Fruit fly (Drosophila melanogaster) whole organism, prepupa: Measurements from ENCODE around the gene CG34300.

Experiments used
- Blimp-1 ChIP-seq: fragments of 200-800 bp; sonication (Bioruptor generic); optimal IDR thresholded peaks from 3 replicates; lab custom pipeline; 2017; ENCODE audit warnings: missing biosample characterization, missing genetic modification characterization, mild to moderate bottlenecking, moderate library complexity, missing genetic modification reagents
- CG10631 ChIP-seq: fragments of 200-800 bp; sonication (Bioruptor generic); optimal IDR thresholded peaks from 2 replicates; lab custom pipeline; 2016; ENCODE audit warnings: missing biosample characterization, missing genetic modification characterization
- CG11762 ChIP-seq: fragments of 200-800 bp; sonication (Bioruptor generic); optimal IDR thresholded peaks from 3 replicates; lab custom pipeline; 2016; ENCODE audit warnings: missing biosample characterization, missing genetic modification characterization; ENCODE audit not compliant: insufficient read depth
- CG15336 ChIP-seq: fragments of 200-800 bp; sonication (Bioruptor generic); IDR thresholded peaks from 2 replicates; pipeline ENCODE4 v1.3.6; 2022; ENCODE audit warnings: missing biosample characterization, missing genetic modification characterization
- CG1621 ChIP-seq: fragments of 200-800 bp; sonication (Bioruptor generic); optimal IDR thresholded peaks from 3 replicates; lab custom pipeline; 2018; ENCODE audit warnings: missing biosample characterization, mild to moderate bottlenecking, missing genetic modification characterization
- CG16779 ChIP-seq: fragments of 200-800 bp; sonication (Bioruptor generic); optimal IDR thresholded peaks from 3 replicates; lab custom pipeline; 2017; ENCODE audit warnings: missing biosample characterization, mild to moderate bottlenecking, missing genetic modification characterization
- CG3032 ChIP-seq: fragments of 200-800 bp; optimal IDR thresholded peaks from 2 replicates; lab custom pipeline; 2019; ENCODE audit warnings: missing biosample characterization, mild to moderate bottlenecking, missing genetic modification characterization, moderate library complexity
- CG31627 ChIP-seq: fragments of 200-800 bp; sonication (Bioruptor generic); optimal IDR thresholded peaks from 3 replicates; lab custom pipeline; 2016; ENCODE audit warnings: missing biosample characterization, missing genetic modification characterization
- CG32006 ChIP-seq: fragments of 200-800 bp; sonication (Bioruptor generic); optimal IDR thresholded peaks from 3 replicates; lab custom pipeline; 2017; ENCODE audit warnings: missing biosample characterization, mild to moderate bottlenecking, missing genetic modification characterization
- CG34406 ChIP-seq: fragments of 200-800 bp; sonication (Bioruptor generic); optimal IDR thresholded peaks from 3 replicates; lab custom pipeline; 2016; ENCODE audit warnings: missing biosample characterization, missing genetic modification characterization
- CG3919 ChIP-seq: fragments of 200-800 bp; sonication (Bioruptor generic); optimal IDR thresholded peaks from 3 replicates; lab custom pipeline; 2016; ENCODE audit warnings: missing biosample characterization, missing genetic modification characterization
- CG6276 ChIP-seq: fragments of 200-800 bp; sonication (Bioruptor generic); optimal IDR thresholded peaks from 2 replicates; lab custom pipeline; 2017; ENCODE audit warnings: missing biosample characterization, mild to moderate bottlenecking, missing genetic modification characterization
- CG6854 ChIP-seq: fragments of 200-800 bp; sonication (Bioruptor generic); optimal IDR thresholded peaks from 2 replicates; lab custom pipeline; 2017; ENCODE audit warnings: missing biosample characterization, mild to moderate bottlenecking, missing genetic modification characterization
- CG7368 ChIP-seq: fragments of 200-800 bp; sonication (Bioruptor generic); optimal IDR thresholded peaks from 3 replicates; lab custom pipeline; 2016; ENCODE audit warnings: missing biosample characterization, missing genetic modification characterization
- CG8319 ChIP-seq: fragments of 200-800 bp; sonication (Bioruptor generic); optimal IDR thresholded peaks from 3 replicates; lab custom pipeline; 2016; ENCODE audit warnings: missing biosample characterization, missing genetic modification characterization
- CG9139 ChIP-seq: fragments of 200-800 bp; sonication (Bioruptor generic); optimal IDR thresholded peaks from 3 replicates; lab custom pipeline; 2017; ENCODE audit warnings: missing biosample characterization, mild to moderate bottlenecking, missing genetic modification characterization
- Eip75B ChIP-seq: fragments of 200-800 bp; sonication (Bioruptor generic); optimal IDR thresholded peaks from 3 replicates; lab custom pipeline; 2016; ENCODE audit warnings: missing biosample characterization, missing genetic modification characterization
- Eip78C ChIP-seq: fragments of 200-800 bp; sonication (Bioruptor generic); peaks from one replicate; lab custom pipeline; 2016; ENCODE audit warnings: missing biosample characterization, missing genetic modification characterization
- Eip93F ChIP-seq: fragments of 200-800 bp; sonication (Bioruptor generic); optimal IDR thresholded peaks from 2 replicates; lab custom pipeline; 2016; ENCODE audit warnings: missing biosample characterization, mild to moderate bottlenecking, missing genetic modification characterization
- Ets21C ChIP-seq: fragments of 200-800 bp; sonication (Bioruptor generic); optimal IDR thresholded peaks from 3 replicates; lab custom pipeline; 2016; ENCODE audit warnings: missing biosample characterization, missing genetic modification characterization
- Ets96B ChIP-seq: fragments of 200-800 bp; optimal IDR thresholded peaks from 2 replicates; lab custom pipeline; 2019; ENCODE audit warnings: missing biosample characterization, mild to moderate bottlenecking, missing genetic modification characterization, moderate library complexity
- Gug ChIP-seq: fragments of 200-800 bp; sonication (Bioruptor generic); IDR thresholded peaks from 2 replicates; pipeline ENCODE4 v1.3.6; 2022; ENCODE audit warnings: missing biosample characterization, missing genetic modification characterization
- Hr38 ChIP-seq: sonication (Bioruptor generic); optimal IDR thresholded peaks from 2 replicates; lab custom pipeline; 2016; ENCODE audit warnings: missing biosample characterization, missing genetic modification characterization
- Hr39 ChIP-seq: fragments of 200-800 bp; sonication (Bioruptor generic); optimal IDR thresholded peaks from 2 replicates; lab custom pipeline; 2016; ENCODE audit warnings: missing biosample characterization, missing genetic modification characterization
- Hr4 ChIP-seq: fragments of 200-800 bp; sonication (Bioruptor generic); optimal IDR thresholded peaks from 3 replicates; lab custom pipeline; 2016; ENCODE audit warnings: missing biosample characterization, missing genetic modification characterization
- Lpt ChIP-seq: fragments of 200-800 bp; sonication (Bioruptor generic); optimal IDR thresholded peaks from 3 replicates; lab custom pipeline; 2016; ENCODE audit warnings: missing biosample characterization, missing genetic modification characterization
- Met ChIP-seq: fragments of 200-800 bp; sonication (Bioruptor generic); optimal IDR thresholded peaks from 3 replicates; lab custom pipeline; 2016; ENCODE audit warnings: missing biosample characterization, missing genetic modification characterization
- OdsH ChIP-seq: fragments of 200-800 bp; sonication (Bioruptor generic); optimal IDR thresholded peaks from 3 replicates; lab custom pipeline; 2016; ENCODE audit warnings: missing biosample characterization, missing genetic modification characterization
- Smox ChIP-seq: fragments of 200-800 bp; sonication (Bioruptor generic); optimal IDR thresholded peaks from 3 replicates; lab custom pipeline; 2016; ENCODE audit warnings: missing biosample characterization, missing genetic modification characterization
- Sox102F ChIP-seq: fragments of 200-800 bp; sonication (Bioruptor generic); optimal IDR thresholded peaks from 2 replicates; lab custom pipeline; 2016; ENCODE audit warnings: missing biosample characterization, mild to moderate bottlenecking, missing genetic modification characterization
- Sox14 ChIP-seq: fragments of 200-800 bp; sonication (Bioruptor generic); optimal IDR thresholded peaks from 3 replicates; lab custom pipeline; 2016; ENCODE audit warnings: missing biosample characterization, missing genetic modification characterization
- Sox15 ChIP-seq: fragments of 200-800 bp; sonication (Bioruptor generic); optimal IDR thresholded peaks from 3 replicates; lab custom pipeline; 2016; ENCODE audit warnings: missing biosample characterization, missing genetic modification characterization
- achi ChIP-seq: fragments of 200-800 bp; sonication (Bioruptor generic); optimal IDR thresholded peaks from 3 replicates; lab custom pipeline; 2016; ENCODE audit warnings: missing biosample characterization, missing genetic modification characterization
- acj6 ChIP-seq: fragments of 200-800 bp; sonication (Bioruptor generic); optimal IDR thresholded peaks from 3 replicates; lab custom pipeline; 2016; ENCODE audit warnings: missing biosample characterization, missing genetic modification characterization
- cyc ChIP-seq: fragments of 200-800 bp; sonication (Bioruptor generic); optimal IDR thresholded peaks from 3 replicates; lab custom pipeline; 2016; ENCODE audit warnings: missing biosample characterization, missing genetic modification characterization
- dac ChIP-seq: fragments of 200-800 bp; sonication (Bioruptor generic); optimal IDR thresholded peaks from 2 replicates; lab custom pipeline; 2017; ENCODE audit warnings: missing biosample characterization, mild to moderate bottlenecking, missing genetic modification characterization
- dsx ChIP-seq: fragments of 200-800 bp; optimal IDR thresholded peaks from 3 replicates; lab custom pipeline; 2019; ENCODE audit warnings: missing biosample characterization, mild to moderate bottlenecking, missing genetic modification characterization, moderate library complexity; ENCODE audit not compliant: poor library complexity, severe bottlenecking
- eg ChIP-seq: fragments of 200-800 bp; sonication (Bioruptor generic); IDR thresholded peaks from 3 replicates; pipeline ENCODE4 v1.3.6; 2022; ENCODE audit warnings: missing biosample characterization, missing genetic modification characterization
- esn ChIP-seq: fragments of 200-800 bp; sonication (Bioruptor generic); optimal IDR thresholded peaks from 2 replicates; lab custom pipeline; 2016; ENCODE audit warnings: missing biosample characterization, mild to moderate bottlenecking, missing genetic modification characterization, moderate library complexity
- fd59A ChIP-seq: fragments of 200-800 bp; sonication (Bioruptor generic); optimal IDR thresholded peaks from 2 replicates; lab custom pipeline; 2017; ENCODE audit warnings: missing biosample characterization, mild to moderate bottlenecking, missing genetic modification characterization, missing genetic modification reagents
- fd85E ChIP-seq: fragments of 200-800 bp; sonication (Bioruptor generic); optimal IDR thresholded peaks from 3 replicates; lab custom pipeline; 2016; ENCODE audit warnings: missing biosample characterization, missing genetic modification characterization
- fkh ChIP-seq: fragments of 200-800 bp; sonication (Bioruptor generic); optimal IDR thresholded peaks from 3 replicates; lab custom pipeline; 2017; ENCODE audit warnings: missing biosample characterization, mild to moderate bottlenecking, missing genetic modification characterization, moderate library complexity
- lz ChIP-seq: fragments of 200-800 bp; sonication (Bioruptor generic); optimal IDR thresholded peaks from 3 replicates; lab custom pipeline; 2016; ENCODE audit warnings: missing biosample characterization, missing genetic modification characterization
- pdm3 ChIP-seq: fragments of 200-800 bp; sonication (Bioruptor generic); optimal IDR thresholded peaks from 3 replicates; lab custom pipeline; 2016; ENCODE audit warnings: missing biosample characterization, missing genetic modification characterization
- salr ChIP-seq, 2 experiments: fragments of 200-800 bp; sonication (Bioruptor generic); optimal IDR thresholded peaks; 3 replicates each; lab custom pipeline; 2016 to 2018; ENCODE audit warnings: missing biosample characterization in 2 of 2, missing genetic modification characterization in 2 of 2, mild to moderate bottlenecking in 1 of 2
- spab ChIP-seq: fragments of 200-800 bp; sonication (Bioruptor generic); optimal IDR thresholded peaks from 2 replicates; lab custom pipeline; 2017; ENCODE audit warnings: missing biosample characterization, mild to moderate bottlenecking, missing genetic modification characterization, missing genetic modification reagents
- vri ChIP-seq: fragments of 200-800 bp; sonication (Bioruptor generic); optimal IDR thresholded peaks from 3 replicates; lab custom pipeline; 2016; ENCODE audit warnings: missing biosample characterization, mild to moderate bottlenecking, missing genetic modification characterization

The CG34300 gene

dm6 chr3R:30284573-30284972 lies 21.9 kb downstream of the CG34300 start (continued):
- TF ChIP-seq esn (GFP tag; lab: Kevin White, UChicago): peak; percentile 86
- no peak for TF ChIP-seq CG6854 (GFP tag; lab: Kevin White, UChicago)
- TF ChIP-seq CG6276 (GFP tag; lab: Kevin White, UChicago): no peak
- TF ChIP-seq Smox: peak; percentile 83
- no peak for TF ChIP-seq Hr38
- peak; percentile 21 for TF ChIP-seq vri (GFP tag; lab: Kevin White, UChicago)
- TF ChIP-seq cyc (GFP tag; lab: Kevin White, UChicago): peak; percentile 75
- peak; percentile 27 for TF ChIP-seq spab (GFP tag; lab: Kevin White, UChicago)
- peak; percentile 71 for TF ChIP-seq fd59A (GFP tag; lab: Kevin White, UChicago)
- TF ChIP-seq acj6 (GFP tag; lab: Kevin White, UChicago): peak; percentile 84
- no peak for TF ChIP-seq Blimp-1 (GFP tag; lab: Kevin White, UChicago)
- TF ChIP-seq CG32006 (GFP tag; lab: Kevin White, UChicago): peak; percentile 81
- peak; percentile 73 for TF ChIP-seq achi (GFP tag; lab: Kevin White, UChicago)
- peak; percentile 72 for TF ChIP-seq dsx (GFP tag; lab: Kevin White, UChicago)
- TF ChIP-seq CG34406 (GFP tag; lab: Kevin White, UChicago): peak; percentile 55
- no peak for TF ChIP-seq Eip93F
- peak; percentile 47; the same call in 1 of the 2 replicates for TF ChIP-seq Gug (GFP tag; lab: Robert Waterston, UW)
- TF ChIP-seq CG3919: peak; percentile 75
- TF ChIP-seq Sox102F (GFP tag; lab: Kevin White, UChicago): peak; percentile 67
- TF ChIP-seq fkh (GFP tag; lab: Kevin White, UChicago): no peak
- TF ChIP-seq CG7368 (GFP tag; lab: Kevin White, UChicago): peak; percentile 40
- TF ChIP-seq CG3032 (tag; lab: Kevin White, UChicago): peak; percentile 52
- peak; percentile 61 for TF ChIP-seq Hr4 (GFP tag; lab: Kevin White, UChicago)

dm6 chr3R:30283940-30284339 lies 22.5 kb downstream of the CG34300 start:
- TF ChIP-seq Hr4 (GFP tag; lab: Kevin White, UChicago): peak; percentile 80
- TF ChIP-seq salr (GFP tag; optimal IDR thresholded peaks at IDR 0.05; lab: Kevin White, UChicago): peak; percentile 56 to 57
- TF ChIP-seq Sox14 (GFP tag; lab: Kevin White, UChicago): peak; percentile 47
- TF ChIP-seq Ets96B (tag; lab: Kevin White, UChicago): peak; percentile 79
- TF ChIP-seq Sox102F (GFP tag; lab: Kevin White, UChicago): peak; percentile 60
- peak; percentile 27 for TF ChIP-seq CG31627 (GFP tag; lab: Kevin White, UChicago)
- TF ChIP-seq CG15336: peak; percentile 91
- TF ChIP-seq CG9139 (GFP tag; lab: Kevin White, UChicago): no peak
- no peak for TF ChIP-seq fd85E
- peak; percentile 71 for TF ChIP-seq Met (GFP tag; lab: Kevin White, UChicago)
- no peak for TF ChIP-seq fkh (GFP tag; lab: Kevin White, UChicago)
- TF ChIP-seq CG11762 (GFP tag; lab: Kevin White, UChicago): peak; percentile 27
- TF ChIP-seq cyc (GFP tag; lab: Kevin White, UChicago): no peak
- TF ChIP-seq CG6276 (GFP tag; lab: Kevin White, UChicago): peak; percentile 28
- no peak for TF ChIP-seq Lpt
- TF ChIP-seq lz (GFP tag; lab: Kevin White, UChicago): peak; percentile 42
- TF ChIP-seq CG10631 (GFP tag; lab: Kevin White, UChicago): peak; percentile 69
- TF ChIP-seq Ets21C: peak; percentile 46
- peak; percentile 33 for TF ChIP-seq esn (GFP tag; lab: Kevin White, UChicago)
- peak; percentile 64 for TF ChIP-seq dac (GFP tag; lab: Kevin White, UChicago)
- peak; percentile 85 for TF ChIP-seq Gug (GFP tag; lab: Robert Waterston, UW)
- no peak for TF ChIP-seq Eip93F
- TF ChIP-seq CG8319: no peak
- TF ChIP-seq pdm3: peak; percentile 73
- TF ChIP-seq Eip75B (GFP tag; lab: Kevin White, UChicago): peak; percentile 55
- TF ChIP-seq CG1621 (tag; lab: Kevin White, UChicago): peak; percentile 75
- TF ChIP-seq CG6854 (GFP tag; lab: Kevin White, UChicago): no peak
- TF ChIP-seq CG7368 (GFP tag; lab: Kevin White, UChicago): no peak
- TF ChIP-seq Blimp-1 (GFP tag; lab: Kevin White, UChicago): no peak
- TF ChIP-seq OdsH (GFP tag; lab: Kevin White, UChicago): peak; percentile 81
- peak; percentile 56 for TF ChIP-seq Hr39
- TF ChIP-seq eg (GFP tag; lab: Robert Waterston, UW): peak; percentile 86
- TF ChIP-seq CG34406 (GFP tag; lab: Kevin White, UChicago): peak; percentile 64
- TF ChIP-seq Eip78C (GFP tag; lab: Kevin White, UChicago): peak; percentile 84
- peak; percentile 24 for TF ChIP-seq vri (GFP tag; lab: Kevin White, UChicago)
- peak; percentile 76 for TF ChIP-seq acj6 (GFP tag; lab: Kevin White, UChicago)
- TF ChIP-seq CG16779 (tag; lab: Kevin White, UChicago): peak; percentile 52
- TF ChIP-seq Sox15 (GFP tag; lab: Kevin White, UChicago): peak; percentile 42
- no peak for TF ChIP-seq spab (GFP tag; lab: Kevin White, UChicago)
- TF ChIP-seq achi (GFP tag; lab: Kevin White, UChicago): peak; percentile 44
- no peak for TF ChIP-seq Hr38
